Worm (Caenorhabditis elegans): ENCODE measurements around the gene ret-1.
"Not testable (repeated sequence)": the region's sequence is repeated elsewhere in the genome, so short reads cannot be mapped to it uniquely, and the experiment has no call there.

The ret-1 gene

DNA sequence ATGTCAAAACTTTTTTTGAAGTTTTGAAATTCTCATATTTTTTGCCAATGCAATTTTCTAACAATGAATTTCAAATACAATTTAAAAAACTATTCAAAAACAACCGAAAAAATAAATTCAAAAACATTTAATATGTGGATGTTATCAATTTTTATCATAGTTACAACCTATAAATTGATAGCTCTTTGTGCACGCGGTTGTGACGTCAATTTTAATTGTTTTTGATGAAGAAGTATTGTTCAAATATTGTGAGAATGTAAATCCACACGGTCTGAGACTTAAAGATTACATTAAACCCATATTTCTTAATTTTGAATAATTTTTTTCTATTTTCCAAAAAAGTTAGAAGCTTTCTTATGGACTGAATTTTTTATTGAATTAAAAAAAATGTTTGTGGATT, 4.8 kb upstream of the ret-1 start:
- TF ChIP-seq unc-62 (GFP tag; optimal IDR thresholded peaks at IDR 0.05), result no peak

- no peak for TF ChIP-seq unc-62 (GFP tag; optimal IDR thresholded peaks at IDR 0.05)
Measured at ce11 chrV:14851206-14851605, 4.0 kb upstream of the ret-1 start.

- TF ChIP-seq unc-62 (GFP tag; optimal IDR thresholded peaks at IDR 0.05), result no peak
Measured at ce11 chrV:14850530-14850929, 3.3 kb upstream of the ret-1 start.

- TF ChIP-seq unc-62 (GFP tag; optimal IDR thresholded peaks at IDR 0.05), result no peak
Measured at ce11 chrV:14849628-14850027, 2.4 kb upstream of the ret-1 start.

- no peak for TF ChIP-seq unc-62 (GFP tag; optimal IDR thresholded peaks at IDR 0.05)
Measured at ce11 chrV:14848510-14849206, 1.4 kb upstream of the ret-1 start.

DNA sequence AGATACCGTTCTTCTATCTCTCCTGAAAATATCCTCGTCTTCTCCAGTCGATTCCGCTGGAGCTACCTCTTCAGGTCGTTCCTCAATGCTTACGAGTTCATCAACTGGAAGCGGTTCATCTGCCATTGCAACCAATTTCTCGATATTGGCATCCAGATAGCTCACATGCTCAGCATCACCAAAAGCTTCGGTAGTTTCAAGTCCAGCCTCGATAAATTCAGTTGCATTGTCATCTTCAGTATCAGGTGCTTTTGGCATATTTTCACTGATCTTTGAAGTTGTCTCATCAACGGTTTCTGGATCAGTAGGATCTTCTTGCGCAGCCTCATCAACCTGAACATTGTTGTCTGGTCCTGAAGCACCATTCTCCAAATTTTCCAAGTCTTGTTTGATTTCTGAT, 5.6 kb downstream of the ret-1 start:
- no peak for TF ChIP-seq unc-62 (GFP tag; optimal IDR thresholded peaks at IDR 0.05)

DNA sequence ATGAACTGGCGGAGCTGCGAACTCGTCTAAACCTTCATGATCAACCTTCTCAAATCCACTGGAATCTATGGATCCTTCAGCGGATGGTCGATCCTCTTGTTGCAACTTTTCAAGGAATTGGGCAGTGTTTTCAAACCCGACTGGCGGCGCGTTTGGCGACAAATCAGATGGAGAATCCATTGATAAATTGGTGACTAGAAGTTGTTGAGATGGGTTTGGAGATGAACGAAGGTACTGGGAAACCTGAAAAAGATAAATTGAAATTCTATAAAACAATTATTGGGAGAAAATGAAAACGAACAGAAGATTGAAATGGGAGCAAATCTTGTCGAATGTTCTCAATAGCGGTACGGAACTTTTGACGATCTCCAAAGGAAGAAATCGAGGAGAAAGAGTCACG, 9.1 kb downstream of the ret-1 start:
- TF ChIP-seq unc-62 (GFP tag; optimal IDR thresholded peaks at IDR 0.05), result no peak

ce11 chrV:14835075-14835991, 11.9 kb downstream of the ret-1 start:
- TF ChIP-seq unc-62 (GFP tag; optimal IDR thresholded peaks at IDR 0.05), result no peak

- TF ChIP-seq unc-62 (GFP tag; optimal IDR thresholded peaks at IDR 0.05), result no peak
Measured at ce11 chrV:14833219-14833618, 14.0 kb downstream of the ret-1 start.

- no peak for TF ChIP-seq unc-62 (GFP tag; optimal IDR thresholded peaks at IDR 0.05)
Measured at ce11 chrV:14832789-14833187, 14.4 kb downstream of the ret-1 start.

ce11 chrV:14832121-14832788, 15.0 kb downstream of the ret-1 start:
- TF ChIP-seq unc-62 (GFP tag; optimal IDR thresholded peaks at IDR 0.05), result no peak

- no peak for TF ChIP-seq unc-62 (GFP tag; optimal IDR thresholded peaks at IDR 0.05)
Measured at ce11 chrV:14831460-14832120, 15.6 kb downstream of the ret-1 start.

ce11 chrV:14830267-14831175, 16.7 kb downstream of the ret-1 start:
- TF ChIP-seq unc-62 (GFP tag; optimal IDR thresholded peaks at IDR 0.05), result no peak

- no peak for TF ChIP-seq unc-62 (GFP tag; optimal IDR thresholded peaks at IDR 0.05)
Measured at ce11 chrV:14828407-14828806, 18.8 kb downstream of the ret-1 start.

DNA sequence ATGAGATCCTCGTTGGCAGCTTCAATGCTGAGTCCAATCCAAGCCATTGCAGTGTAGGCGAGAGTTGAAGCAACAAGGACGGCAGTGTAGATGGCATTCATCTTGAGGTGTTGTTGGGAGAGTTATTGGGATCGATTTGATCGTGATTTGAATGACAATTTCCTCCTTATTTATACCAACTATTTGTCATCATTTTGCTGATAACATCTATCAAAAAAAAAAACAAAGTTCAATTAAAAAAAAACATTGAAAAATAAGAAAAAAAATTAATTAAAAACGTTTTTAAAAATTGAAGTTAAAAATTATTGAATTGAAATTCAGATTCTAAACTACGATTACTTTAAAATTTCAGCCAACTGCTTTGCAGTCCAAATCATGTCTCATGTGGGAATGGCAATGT, 20.3 kb downstream of the ret-1 start, which contains the start of gene nspa-8:
nspa-8 (minus strand) TSS at position 101 of the 400 bp plus-strand sequence.
- not testable (repeated sequence) for TF ChIP-seq unc-62 (GFP tag; optimal IDR thresholded peaks at IDR 0.05)

Measured in whole organism, dauer.